Worm (Caenorhabditis elegans) whole organism, L2 larva: ENCODE results near the gene Y57E12B.1.

Experiments
- F13H6.1 ChIP-seq: sonication (generic microtip); optimal IDR thresholded peaks from 2 replicates; lab custom pipeline; 2016; ENCODE audit warnings: missing genetic modification characterization, missing compliant biosample characterization
- aly-2 ChIP-seq: fragments of 150-350 bp; optimal IDR thresholded peaks from 2 replicates; lab custom pipeline; 2014; ENCODE audit warnings: missing biosample characterization, missing genetic modification characterization
- ama-1 ChIP-seq: fragments of 150-350 bp; optimal IDR thresholded peaks from 2 replicates; lab custom pipeline; 2018; ENCODE audit warnings: inconsistent platforms
- mdl-1 ChIP-seq, 2 experiments: fragments of 150-350 bp in 1 of 2; sonication (generic microtip) in 1 of 2; optimal IDR thresholded peaks; 2 replicates each; lab custom pipeline; 2017; ENCODE audit warnings: missing biosample characterization in 2 of 2, missing genetic modification characterization in 2 of 2
- unc-39 ChIP-seq: fragments of 150-350 bp; optimal IDR thresholded peaks from 2 replicates; lab custom pipeline; 2014; ENCODE audit warnings: missing biosample characterization, missing genetic modification characterization

DNA sequence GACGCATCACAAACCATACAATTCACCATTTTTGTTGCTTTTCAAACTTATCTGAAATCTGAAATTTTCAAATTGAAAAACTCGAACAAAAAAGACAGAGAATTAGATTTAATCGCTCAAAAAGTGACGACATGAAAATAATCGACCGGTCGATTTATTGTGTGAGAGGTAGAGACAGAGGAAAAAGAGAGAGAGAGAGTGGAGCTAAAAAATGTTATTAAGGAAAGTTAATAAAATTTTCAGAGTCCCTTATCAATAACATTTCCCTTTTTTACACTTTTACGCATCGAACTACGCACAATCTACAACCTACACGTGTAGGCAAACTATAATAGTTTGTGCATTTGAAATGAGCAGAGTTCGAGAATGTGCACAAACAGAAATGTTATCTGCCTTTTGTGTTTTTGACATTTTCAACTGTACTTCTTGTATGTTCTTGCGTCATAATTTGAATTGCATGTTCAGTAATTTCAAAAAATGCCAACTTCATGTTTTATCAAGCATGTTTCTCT, 48.8 kb downstream of the Y57E12B.1 start, which contains the start of gene nhr-107:
- TF ChIP-seq aly-2: no peak
- TF ChIP-seq ama-1: no peak
- TF ChIP-seq F13H6.1 (tag; lab: Kevin White, UChicago): no peak
- TF ChIP-seq mdl-1 (tag; optimal IDR thresholded peaks at IDR 0.05; lab: Kevin White, UChicago): no peak
- TF ChIP-seq unc-39 (tag; lab: Kevin White, UChicago): no peak
